Fruit fly (Drosophila melanogaster): ENCODE measurements around the gene ase.
A peak's percentile ranks its signal among the peaks of the same experiment; 100 is the strongest.

Gene ase

dm6 chrX:493445-494190 is 33.1 kb downstream of the ase start, which contains the start of gene CG17896 (continued):
- TF ChIP-seq CG6765 (GFP tag; optimal IDR thresholded peaks at IDR 0.05) = peak; percentile 95
- peak; percentile 93 for TF ChIP-seq CG1024 (GFP tag; IDR thresholded peaks at IDR 0.05)
- TF ChIP-seq cad (GFP tag; optimal IDR thresholded peaks at IDR 0.05) = no peak
- peak; percentile 98 for TF ChIP-seq pb (GFP tag; optimal IDR thresholded peaks at IDR 0.05)
- peak; percentile 93 for TF ChIP-seq Mes4 (GFP tag; optimal IDR thresholded peaks at IDR 0.05)
- peak; percentile 98 for TF ChIP-seq CG12219 (GFP tag; optimal IDR thresholded peaks at IDR 0.05)
- peak; percentile 97 for TF ChIP-seq CG6854 (GFP tag; optimal IDR thresholded peaks at IDR 0.05)
- TF ChIP-seq Six4 (GFP tag; optimal IDR thresholded peaks at IDR 0.05) = peak; percentile 97
- peak; percentile 97 for TF ChIP-seq so (GFP tag; IDR thresholded peaks at IDR 0.05)
- peak; percentile 93 for TF ChIP-seq CkIIα-i1 (GFP tag; IDR thresholded peaks at IDR 0.05)
- TF ChIP-seq bsh (GFP tag; optimal IDR thresholded peaks at IDR 0.05) = peak; percentile 95
- TF ChIP-seq stc (GFP tag; IDR thresholded peaks at IDR 0.05) = peak; percentile 96
- peak; percentile 99 for TF ChIP-seq lab (GFP tag; optimal IDR thresholded peaks at IDR 0.05)
- TF ChIP-seq CG5245 (GFP tag; optimal IDR thresholded peaks at IDR 0.05) = peak; percentile 95
- peak; percentile 97 for TF ChIP-seq HLH3B (GFP tag; IDR thresholded peaks at IDR 0.05)
- peak; percentile 99 for TF ChIP-seq schlank (tag; optimal IDR thresholded peaks at IDR 0.05)
- TF ChIP-seq twi (tag; optimal IDR thresholded peaks at IDR 0.05) = peak; percentile 89
- TF ChIP-seq CG1603 (tag; optimal IDR thresholded peaks at IDR 0.05) = peak; percentile 98
- peak; percentile 98 for TF ChIP-seq her (GFP tag; optimal IDR thresholded peaks at IDR 0.05)
- TF ChIP-seq Sin3A (optimal IDR thresholded peaks at IDR 0.05) = no peak
- peak; percentile 90 for TF ChIP-seq CG11696 (GFP tag; IDR thresholded peaks at IDR 0.05)
- TF ChIP-seq CG13424 (tag; optimal IDR thresholded peaks at IDR 0.05) = peak; percentile 96
- peak; percentile 95 for TF ChIP-seq fd96Cb (tag; optimal IDR thresholded peaks at IDR 0.05)
- TF ChIP-seq dati (GFP tag; IDR thresholded peaks at IDR 0.05) = peak; percentile 90
- TF ChIP-seq gem (tag; optimal IDR thresholded peaks at IDR 0.05) = peak; percentile 98
- no peak for TF ChIP-seq CG8478 (optimal IDR thresholded peaks at IDR 0.05)
- peak; percentile 97 for TF ChIP-seq Rx (GFP tag; IDR thresholded peaks at IDR 0.05)
- peak; percentile 73; the same call in 1 of the 2 replicates for TF ChIP-seq dan (GFP tag; IDR thresholded peaks at IDR 0.05)
- peak; percentile 65 for TF ChIP-seq bigmax (GFP tag; optimal IDR thresholded peaks at IDR 0.05)
- peak; percentile 98 for TF ChIP-seq MBD-R2 (GFP tag; IDR thresholded peaks at IDR 0.05)
- no peak for TF ChIP-seq Dfd (GFP tag; optimal IDR thresholded peaks at IDR 0.05)
- peak; percentile 43 for TF ChIP-seq CTCF (GFP tag; optimal IDR thresholded peaks at IDR 0.05)
- TF ChIP-seq Dbx (GFP tag; IDR thresholded peaks at IDR 0.05) = peak; percentile 99
- peak; percentile 97 for TF ChIP-seq CG17612 (GFP tag; IDR thresholded peaks at IDR 0.05)
- TF ChIP-seq Drgx (GFP tag; IDR thresholded peaks at IDR 0.05) = peak; percentile 99
- peak; percentile 92 for TF ChIP-seq ssp (GFP tag; IDR thresholded peaks at IDR 0.05)
- TF ChIP-seq otp (GFP tag; IDR thresholded peaks at IDR 0.05) = peak; percentile 96
- TF ChIP-seq crc (GFP tag; optimal IDR thresholded peaks at IDR 0.05) = peak; percentile 98
- peak; percentile 95 for TF ChIP-seq CG7987 (GFP tag; optimal IDR thresholded peaks at IDR 0.05)
- peak; percentile 96 for TF ChIP-seq CG31388 (GFP tag; optimal IDR thresholded peaks at IDR 0.05)
- peak; percentile 98 for TF ChIP-seq Abd-B (GFP tag; optimal IDR thresholded peaks at IDR 0.05)
- TF ChIP-seq CG15269 (tag; optimal IDR thresholded peaks at IDR 0.05) = peak; percentile 98
- peak; percentile 99 for TF ChIP-seq CG9609 (GFP tag; optimal IDR thresholded peaks at IDR 0.05)
- TF ChIP-seq CG14441 (GFP tag; IDR thresholded peaks at IDR 0.05) = peak; percentile 99
- peak; percentile 100 for TF ChIP-seq Ets65A (GFP tag)
- peak; percentile 91 for TF ChIP-seq CG2875 (GFP tag; optimal IDR thresholded peaks at IDR 0.05)
- TF ChIP-seq lbe (GFP tag; optimal IDR thresholded peaks at IDR 0.05) = peak; percentile 97
- peak; percentile 98 for TF ChIP-seq HHEX (GFP tag; optimal IDR thresholded peaks at IDR 0.05)
- TF ChIP-seq jigr1 (GFP tag; IDR thresholded peaks at IDR 0.05) = peak; percentile 95
- peak; percentile 92 for TF ChIP-seq onecut (GFP tag; IDR thresholded peaks at IDR 0.05)
- peak; percentile 98 for TF ChIP-seq luna (GFP tag; optimal IDR thresholded peaks at IDR 0.05)
- TF ChIP-seq YL-1 (GFP tag; optimal IDR thresholded peaks at IDR 0.05) = peak; percentile 39

Measured in whole organism, embryonic.